Worm (Caenorhabditis elegans) whole organism, young adult: ENCODE data around the gene ztf-17.

Experiments used
- F55B11.4 ChIP-seq: sonication (generic microtip); optimal IDR thresholded peaks from 2 replicates; lab custom pipeline; 2016; ENCODE audit warnings: missing compliant biosample characterization, missing genetic modification characterization, borderline replicate concordance; ENCODE audit not compliant: insufficient read depth
- Y53G8AR.9 ChIP-seq: fragments of 200-800 bp; sonication (Bioruptor generic); conservative IDR thresholded peaks from 2 replicates; pipeline ENCODE4 v1.3.6; 2022; ENCODE audit warnings: missing genetic modification reagents, missing genetic modification characterization, missing compliant biosample characterization
- Y79H2A.3 ChIP-seq: fragments of 200-800 bp; sonication (Bioruptor generic); conservative IDR thresholded peaks from 2 replicates; pipeline ENCODE4 v1.3.6; 2022; ENCODE audit warnings: missing genetic modification reagents, missing genetic modification characterization, missing compliant biosample characterization
- Y95B8A.8 ChIP-seq: fragments of 200-800 bp; sonication (Bioruptor generic); IDR thresholded peaks from 2 replicates; pipeline ENCODE4 v1.3.6; 2022; ENCODE audit warnings: missing genetic modification reagents, missing genetic modification characterization, missing compliant biosample characterization
- akir-1 ChIP-seq: fragments of 200-800 bp; sonication (Bioruptor generic); optimal IDR thresholded peaks from 2 replicates; lab custom pipeline; 2018; ENCODE audit warnings: mild to moderate bottlenecking, missing genetic modification characterization, moderate library complexity, missing compliant biosample characterization
- ama-1 ChIP-seq, 3 experiments: fragments of 150-350 bp in 1 of 3; sonication (generic microtip) in 2 of 3; optimal IDR thresholded peaks; 2 replicates each; lab custom pipeline; 2014 to 2018; ENCODE audit warnings: missing biosample characterization in 2 of 3, missing genetic modification characterization in 2 of 3, missing genetic modification reagents in 2 of 3
- aptf-3 ChIP-seq: fragments of 200-800 bp; sonication (Bioruptor generic); IDR thresholded peaks from 2 replicates; pipeline ENCODE4 v1.3.6; 2022; ENCODE audit warnings: missing genetic modification characterization, missing compliant biosample characterization
- athp-1 ChIP-seq: sonication (generic microtip); optimal IDR thresholded peaks from 2 replicates; lab custom pipeline; 2017; ENCODE audit warnings: mild to moderate bottlenecking, missing genetic modification characterization, missing compliant biosample characterization
- attf-3 ChIP-seq: fragments of 200-800 bp; sonication (Bioruptor generic); conservative IDR thresholded peaks from 2 replicates; pipeline ENCODE4 v1.3.6; 2022; ENCODE audit warnings: missing genetic modification reagents, missing genetic modification characterization, missing compliant biosample characterization
- ccch-3 ChIP-seq: fragments of 200-800 bp; sonication (Bioruptor generic); optimal IDR thresholded peaks from 2 replicates; lab custom pipeline; 2018; ENCODE audit warnings: mild to moderate bottlenecking, missing genetic modification characterization, missing compliant biosample characterization
- cebp-2 ChIP-seq: fragments of 200-800 bp; sonication (Bioruptor generic); IDR thresholded peaks from 2 replicates; pipeline ENCODE4 v1.3.6; 2022; ENCODE audit warnings: missing genetic modification characterization, missing compliant biosample characterization
- ceh-27 ChIP-seq: fragments of 200-800 bp; sonication (Bioruptor generic); optimal IDR thresholded peaks from 2 replicates; lab custom pipeline; 2018; ENCODE audit warnings: mild to moderate bottlenecking, missing genetic modification characterization, moderate library complexity, missing compliant biosample characterization
- dpff-1 ChIP-seq: sonication (generic microtip); optimal IDR thresholded peaks from 2 replicates; lab custom pipeline; 2017; ENCODE audit warnings: mild to moderate bottlenecking, missing genetic modification characterization, missing compliant biosample characterization
- dpl-1 ChIP-seq: fragments of 150-350 bp; optimal IDR thresholded peaks from 2 replicates; lab custom pipeline; 2014; ENCODE audit warnings: missing biosample characterization, missing genetic modification reagents, missing genetic modification characterization
- ekl-4 ChIP-seq: fragments of 200-800 bp; sonication (Bioruptor generic); IDR thresholded peaks from 2 replicates; pipeline ENCODE4 v1.3.6; 2022; ENCODE audit warnings: missing genetic modification reagents, missing genetic modification characterization, missing compliant biosample characterization
- fkh-3 ChIP-seq: sonication (generic microtip); optimal IDR thresholded peaks from 2 replicates; lab custom pipeline; 2016; ENCODE audit warnings: mild to moderate bottlenecking, missing genetic modification characterization, missing compliant biosample characterization
- him-1 ChIP-seq: sonication (generic microtip); optimal IDR thresholded peaks from 2 replicates; lab custom pipeline; 2016; ENCODE audit warnings: missing genotype, missing genetic modification reagents, missing genetic modification characterization, missing compliant biosample characterization
- hsf-1 ChIP-seq: fragments of 200-800 bp; sonication (Bioruptor generic); IDR thresholded peaks from 2 replicates; pipeline ENCODE4 v1.3.6; 2022; ENCODE audit warnings: missing genetic modification reagents, missing genetic modification characterization, missing compliant biosample characterization
- let-607 ChIP-seq, 2 experiments: fragments of 200-800 bp in 1 of 2; sonication (Bioruptor generic) in 1 of 2; sonication (generic microtip) in 1 of 2; optimal IDR thresholded peaks; 2 replicates each; lab custom pipeline; 2016 to 2018; ENCODE audit warnings: mild to moderate bottlenecking in 2 of 2, missing compliant biosample characterization in 2 of 2, missing genetic modification characterization in 2 of 2, moderate library complexity in 2 of 2, missing genotype in 1 of 2
- lin-26 ChIP-seq: fragments of 200-800 bp; sonication (Bioruptor generic); IDR thresholded peaks from 2 replicates; pipeline ENCODE4 v1.3.6; 2022; ENCODE audit warnings: missing genetic modification reagents, missing genetic modification characterization, missing compliant biosample characterization
- lsl-1 ChIP-seq: fragments of 200-800 bp; sonication (Bioruptor generic); optimal IDR thresholded peaks from 2 replicates; lab custom pipeline; 2018; ENCODE audit warnings: mild to moderate bottlenecking, missing genetic modification characterization, moderate library complexity, missing compliant biosample characterization
- madf-6 ChIP-seq: fragments of 200-800 bp; sonication (Bioruptor generic); IDR thresholded peaks from 2 replicates; pipeline ENCODE4 v1.3.6; 2022; ENCODE audit warnings: missing genetic modification reagents, missing genetic modification characterization, missing compliant biosample characterization
- mel-28 ChIP-seq: sonication (generic microtip); optimal IDR thresholded peaks from 2 replicates; lab custom pipeline; 2016; ENCODE audit warnings: borderline replicate concordance, mild to moderate bottlenecking, missing genetic modification characterization, missing compliant biosample characterization
- mes-4 ChIP-seq: sonication (generic microtip); optimal IDR thresholded peaks from 2 replicates; lab custom pipeline; 2016; ENCODE audit warnings: missing genotype, missing genetic modification characterization, missing compliant biosample characterization
- mxl-1 ChIP-seq: sonication (generic microtip); optimal IDR thresholded peaks from 2 replicates; lab custom pipeline; 2016; ENCODE audit warnings: missing genetic modification characterization, missing compliant biosample characterization
- nfya-2 ChIP-seq: fragments of 200-800 bp; sonication (Bioruptor generic); IDR thresholded peaks from 2 replicates; pipeline ENCODE4 v1.3.6; 2022; ENCODE audit warnings: missing genetic modification reagents, missing genetic modification characterization, missing compliant biosample characterization
- rec-8 ChIP-seq, 2 experiments: sonication (generic microtip); optimal IDR thresholded peaks; 2 replicates each; lab custom pipeline; 2016; ENCODE audit warnings: mild to moderate bottlenecking in 2 of 2, missing genetic modification characterization in 2 of 2, missing genetic modification reagents in 2 of 2, missing genotype in 2 of 2, missing biosample characterization in 1 of 2, missing compliant biosample characterization in 1 of 2, moderate library complexity in 1 of 2
- repo-1 ChIP-seq: sonication (generic microtip); optimal IDR thresholded peaks from 2 replicates; lab custom pipeline; 2017; ENCODE audit warnings: mild to moderate bottlenecking, missing genetic modification characterization, missing compliant biosample characterization
- rpc-1 ChIP-seq, 2 experiments: fragments of 150-350 bp in 1 of 2; sonication (generic microtip) in 1 of 2; optimal IDR thresholded peaks; 2 replicates each; lab custom pipeline; 2014 to 2018; ENCODE audit warnings: missing biosample characterization in 1 of 2, missing genetic modification characterization in 1 of 2, missing genetic modification reagents in 1 of 2, missing genotype in 1 of 2
- snpc-1.3 ChIP-seq: sonication (generic microtip); optimal IDR thresholded peaks from 2 replicates; lab custom pipeline; 2017; ENCODE audit warnings: missing genetic modification characterization, mild to moderate bottlenecking, missing compliant biosample characterization, antibody characterized with exemption, moderate library complexity, missing genotype, missing genetic modification reagents; ENCODE audit not compliant: insufficient read depth
- tbp1 ChIP-seq: fragments of 200-800 bp; sonication (Bioruptor generic); optimal IDR thresholded peaks from 2 replicates; lab custom pipeline; 2018; ENCODE audit warnings: mild to moderate bottlenecking, missing genetic modification characterization, missing compliant biosample characterization
- tbx-9 ChIP-seq: sonication (generic microtip); optimal IDR thresholded peaks from 2 replicates; lab custom pipeline; 2016; ENCODE audit warnings: borderline replicate concordance, missing genetic modification characterization, inconsistent platforms, missing compliant biosample characterization
- tlf-1 ChIP-seq: fragments of 200-800 bp; sonication (Bioruptor generic); optimal IDR thresholded peaks from 2 replicates; lab custom pipeline; 2018; ENCODE audit warnings: mild to moderate bottlenecking, missing genetic modification characterization, missing compliant biosample characterization
- unc-130 ChIP-seq: sonication (generic microtip); optimal IDR thresholded peaks from 2 replicates; lab custom pipeline; 2016; ENCODE audit warnings: missing genetic modification reagents, missing genetic modification characterization, missing compliant biosample characterization
- unc-62 ChIP-seq: fragments of 150-350 bp; optimal IDR thresholded peaks from 2 replicates; lab custom pipeline; 2014; ENCODE audit warnings: missing biosample characterization, missing genetic modification reagents, missing genetic modification characterization
- ztf-22 ChIP-seq: fragments of 200-800 bp; sonication (Bioruptor generic); optimal IDR thresholded peaks from 2 replicates; lab custom pipeline; 2018; ENCODE audit warnings: mild to moderate bottlenecking, missing genetic modification characterization, moderate library complexity, missing compliant biosample characterization
- ztf-26 ChIP-seq: sonication (generic microtip); optimal IDR thresholded peaks from 2 replicates; lab custom pipeline; 2017; ENCODE audit warnings: missing genetic modification characterization, missing compliant biosample characterization
- ztf-28 ChIP-seq: fragments of 200-800 bp; sonication (Bioruptor generic); IDR thresholded peaks from 2 replicates; pipeline ENCODE4 v1.3.6; 2022; ENCODE audit warnings: missing genetic modification reagents, missing genetic modification characterization, missing compliant biosample characterization
- ztf-6 ChIP-seq: fragments of 200-800 bp; sonication (Bioruptor generic); IDR thresholded peaks from 2 replicates; pipeline ENCODE4 v1.3.6; 2022; ENCODE audit warnings: missing genetic modification reagents, missing genetic modification characterization, missing compliant biosample characterization

The ztf-17 gene

DNA sequence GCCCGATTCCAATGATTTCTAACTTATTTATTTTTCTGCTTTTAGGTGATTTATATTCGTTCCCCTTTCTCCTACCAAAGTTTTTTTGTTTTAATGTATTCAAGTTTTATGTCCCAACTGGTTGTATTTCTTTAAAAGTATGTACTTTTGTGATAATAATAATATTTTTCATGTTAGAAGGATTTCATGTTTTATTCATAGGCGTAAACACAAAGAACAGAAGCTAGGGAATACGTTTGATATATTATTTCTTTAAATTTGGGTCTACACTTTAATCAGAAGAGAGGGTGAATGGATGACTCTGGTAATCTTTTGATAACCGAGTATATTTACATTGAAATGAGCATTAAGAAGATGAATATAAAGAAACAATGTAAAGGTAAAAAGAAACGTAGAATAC is 3.9 kb downstream of the ztf-17 start (continued):
- TF ChIP-seq ztf-28 (GFP tag; lab: Robert Waterston, UW): 0 out of 2 replicates have a peak, but pooled peaks have one; percentile 19
- peak; percentile 9; the same call in 1 of the 2 replicates for TF ChIP-seq Y53G8AR.9 (GFP tag; lab: Robert Waterston, UW)
- peak in 1 of 2 experiments; percentile 67 for TF ChIP-seq rec-8 (tag; optimal IDR thresholded peaks at IDR 0.05; lab: Kevin White, UChicago)
- TF ChIP-seq snpc-1.3 (tag; lab: Kevin White, UChicago): peak; percentile 24
- TF ChIP-seq madf-6 (GFP tag; lab: Robert Waterston, UW): peak; percentile 54
- TF ChIP-seq lin-26: peak; percentile 68
- peak; percentile 21 for TF ChIP-seq tbp1 (GFP tag; lab: Kevin White, UChicago)
- TF ChIP-seq dpl-1 (GFP tag; lab: Kevin White, UChicago): no peak
- no peak for TF ChIP-seq aptf-3
- peak; percentile 33 for TF ChIP-seq dpff-1
- 0 out of 2 replicates have a peak, but pooled peaks have one; percentile 65 for TF ChIP-seq Y95B8A.8 (GFP tag; lab: Robert Waterston, UW)
- TF ChIP-seq hsf-1 (GFP tag; lab: Robert Waterston, UW): 0 out of 2 replicates have a peak, but pooled peaks have one; percentile 9
- TF ChIP-seq tlf-1: peak; percentile 24
- TF ChIP-seq unc-130: peak; percentile 76
- no peak for TF ChIP-seq attf-3 (GFP tag; lab: Robert Waterston, UW)
- TF ChIP-seq repo-1: no peak
- TF ChIP-seq, all 124 proteins: peak for 26

DNA sequence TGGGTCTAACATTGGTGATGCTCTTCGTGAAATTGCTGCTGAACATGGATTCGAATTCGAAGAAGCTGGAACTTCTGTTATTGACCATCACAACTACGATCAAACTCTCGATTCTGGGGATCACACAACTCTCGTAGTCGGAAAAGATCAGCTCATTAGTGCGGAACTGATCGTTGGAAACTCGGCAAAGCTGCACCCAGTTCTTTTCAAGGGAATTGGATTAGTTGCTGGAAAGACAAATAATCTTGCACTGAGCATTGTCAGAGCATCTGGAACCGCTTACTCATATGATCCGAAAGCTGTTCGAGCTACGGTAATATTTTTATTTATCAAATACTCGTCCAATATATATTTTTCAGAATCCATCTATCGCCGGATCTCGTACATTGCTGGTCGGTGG is 5.1 kb downstream of the ztf-17 start:
- no peak for TF ChIP-seq Y79H2A.3 (GFP tag; lab: Robert Waterston, UW)
- no peak for TF ChIP-seq ekl-4 (GFP tag; lab: Robert Waterston, UW)
- no peak for TF ChIP-seq cebp-2 (GFP tag; lab: Robert Waterston, UW)
- TF ChIP-seq lsl-1 (GFP tag; lab: Kevin White, UChicago): no peak
- TF ChIP-seq snpc-1.3 (tag; lab: Kevin White, UChicago): no peak
- TF ChIP-seq madf-6 (GFP tag; lab: Robert Waterston, UW): no peak
- TF ChIP-seq rec-8 (tag; optimal IDR thresholded peaks at IDR 0.05; lab: Kevin White, UChicago): no peak
- no peak for TF ChIP-seq ztf-22 (GFP tag; lab: Kevin White, UChicago)
- TF ChIP-seq rpc-1 (optimal IDR thresholded peaks at IDR 0.05; lab: Kevin White, UChicago): no peak
- TF ChIP-seq rpc-1 (tag; optimal IDR thresholded peaks at IDR 0.05; lab: Kevin White, UChicago): no peak
- no peak for TF ChIP-seq ama-1 (optimal IDR thresholded peaks at IDR 0.05; lab: Kevin White, UChicago)
- no peak for TF ChIP-seq ama-1 (GFP tag; optimal IDR thresholded peaks at IDR 0.05; lab: Kevin White, UChicago)
- no peak for TF ChIP-seq fkh-3 (tag; lab: Kevin White, UChicago)
- no peak for TF ChIP-seq ztf-26 (tag; lab: Kevin White, UChicago)
- no peak for TF ChIP-seq mel-28 (tag; lab: Kevin White, UChicago)
- no peak for TF ChIP-seq ceh-27
- no peak for TF ChIP-seq mes-4 (tag; lab: Kevin White, UChicago)

DNA sequence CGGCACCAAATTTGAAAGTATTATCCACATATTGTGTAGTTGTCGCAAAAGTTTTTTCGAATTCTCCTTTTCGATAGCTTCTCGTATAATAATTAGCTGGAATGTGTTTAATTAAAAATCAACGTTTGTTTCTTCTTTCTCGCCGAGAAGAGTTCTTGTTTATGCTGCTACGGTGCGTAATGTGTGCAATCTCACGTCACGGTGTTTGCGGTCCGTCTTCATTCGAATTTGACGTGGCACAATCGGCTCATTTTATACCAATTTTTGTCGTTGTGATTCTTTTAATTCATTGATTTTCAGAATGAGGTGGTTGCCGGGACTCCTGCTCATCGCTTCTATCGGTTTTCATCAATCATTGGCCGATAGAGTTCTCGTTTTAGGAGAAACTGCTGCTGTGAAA is 5.8 kb downstream of the ztf-17 start, which contains the start of gene ostb-1:
TSS of gene ostb-1 (plus strand) at position 301 of the 400 bp plus-strand sequence.
- TF ChIP-seq him-1 (tag; lab: Kevin White, UChicago) (no peak), mxl-1 (tag; lab: Kevin White, UChicago) (no peak), ekl-4 (GFP tag; lab: Robert Waterston, UW) (no peak), nfya-2 (GFP tag; lab: Robert Waterston, UW) (no peak), ztf-6 (GFP tag; lab: Robert Waterston, UW) (no peak), unc-62 (GFP tag; lab: Kevin White, UChicago) (no peak), athp-1 (tag; lab: Kevin White, UChicago) (no peak), ccch-3 (no peak), attf-3 (GFP tag; lab: Robert Waterston, UW) (peak; percentile 22; the same call in 1 of the 2 replicates), tbx-9 (tag; lab: Kevin White, UChicago) (no peak), F55B11.4 (no peak), let-607 (tag; optimal IDR thresholded peaks at IDR 0.05; lab: Kevin White, UChicago) (peak; percentile 63 to 72), akir-1 (GFP tag; lab: Kevin White, UChicago) (no peak)
